Worm (Caenorhabditis elegans): ENCODE measurements around the gene C55B6.4.

ce11 chrX:7151976-7152528 is 35.5 kb downstream of the C55B6.4 start:
- TF ChIP-seq klf-2 (GFP tag; conservative IDR thresholded peaks at IDR 0.05) (no peak), flt-1 (GFP tag; IDR thresholded peaks at IDR 0.05) (no peak), ztf-23 (GFP tag; IDR thresholded peaks at IDR 0.05) (no peak)
